Worm (Caenorhabditis elegans): ENCODE results near the gene ruvb-1.

DNA sequence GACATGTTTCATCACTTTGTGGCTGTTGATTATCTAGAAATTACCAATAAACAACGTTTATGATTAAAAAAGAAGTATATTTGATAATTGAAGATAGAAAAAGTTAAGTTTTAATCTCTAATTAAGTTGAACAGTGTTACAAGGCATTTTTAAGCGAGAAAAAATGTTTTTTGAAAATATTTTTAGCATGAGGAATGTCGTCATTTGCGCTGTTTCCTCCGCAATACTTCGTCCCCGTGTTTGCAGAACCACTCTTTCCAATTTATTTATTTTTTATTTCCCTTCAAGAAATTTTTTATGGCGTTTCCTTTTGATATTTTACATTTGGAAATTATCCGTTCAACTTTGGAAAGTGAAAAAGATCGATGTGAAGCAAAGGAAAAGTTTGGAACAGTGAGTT, 11.0 kb upstream of the ruvb-1 start, which contains the start of the genes rde-1 and trpp-6:
- TF ChIP-seq nhr-237 (tag; optimal IDR thresholded peaks at IDR 0.05) (no peak), skn-1 (tag; optimal IDR thresholded peaks at IDR 0.05) (no peak), F10B5.3 (tag; optimal IDR thresholded peaks at IDR 0.05) (no peak), snpc-4 (tag; optimal IDR thresholded peaks at IDR 0.05) (no peak), nhr-76 (tag; optimal IDR thresholded peaks at IDR 0.05) (no peak), R02D3.7 (tag; optimal IDR thresholded peaks at IDR 0.05) (no peak), pha-4 (GFP tag; IDR thresholded peaks at IDR 0.05) (no peak), pha-4 (tag; optimal IDR thresholded peaks at IDR 0.05) (no peak)

Measured in whole organism, L4 larva.